Fruit fly (Drosophila melanogaster) whole organism, pupa: ENCODE measurements around the gene Polr1B.

Source experiments
- CG10348 ChIP-seq: fragments of 200-800 bp; sonication (Bioruptor generic); IDR thresholded peaks from 2 replicates; pipeline ENCODE4 v1.3.6; 2022; ENCODE audit warnings: missing biosample characterization, missing genetic modification characterization
- CG13204 ChIP-seq: fragments of 200-800 bp; sonication (Bioruptor generic); optimal IDR thresholded peaks from 2 replicates; lab custom pipeline; 2018; ENCODE audit warnings: missing biosample characterization, mild to moderate bottlenecking, missing genetic modification characterization, moderate library complexity
- CG14655 ChIP-seq: fragments of 200-800 bp; sonication (Bioruptor generic); optimal IDR thresholded peaks from 3 replicates; lab custom pipeline; 2017; ENCODE audit warnings: mild to moderate bottlenecking, missing biosample characterization, missing genetic modification reagents, missing genetic modification characterization
- CG34367 ChIP-seq: fragments of 200-800 bp; sonication (Bioruptor generic); optimal IDR thresholded peaks from 2 replicates; lab custom pipeline; 2018; ENCODE audit warnings: missing biosample characterization, mild to moderate bottlenecking, missing genetic modification characterization
- CG8159 ChIP-seq: fragments of 200-800 bp; sonication (Bioruptor generic); optimal IDR thresholded peaks from 3 replicates; lab custom pipeline; 2018; ENCODE audit warnings: missing biosample characterization, mild to moderate bottlenecking, missing genetic modification characterization, moderate library complexity
- CG8301 ChIP-seq: fragments of 200-800 bp; sonication (Bioruptor generic); optimal IDR thresholded peaks from 2 replicates; lab custom pipeline; 2018; ENCODE audit warnings: missing biosample characterization, mild to moderate bottlenecking, missing genetic modification characterization
- Pif1A ChIP-seq: fragments of 200-800 bp; sonication (Bioruptor generic); optimal IDR thresholded peaks from 3 replicates; lab custom pipeline; 2016; ENCODE audit warnings: missing biosample characterization, missing genetic modification characterization
- Pif1B ChIP-seq: fragments of 200-800 bp; sonication (Bioruptor generic); optimal IDR thresholded peaks from 3 replicates; lab custom pipeline; 2016; ENCODE audit warnings: missing biosample characterization, missing genetic modification characterization
- gl ChIP-seq: fragments of 200-800 bp; sonication (Bioruptor generic); optimal IDR thresholded peaks from 2 replicates; lab custom pipeline; 2018; ENCODE audit warnings: missing biosample characterization, mild to moderate bottlenecking, missing genetic modification characterization
- rn ChIP-seq: fragments of 200-800 bp; sonication (Bioruptor generic); IDR thresholded peaks from 2 replicates; pipeline ENCODE4 v1.3.6; 2022; ENCODE audit warnings: missing biosample characterization, missing genetic modification characterization

DNA sequence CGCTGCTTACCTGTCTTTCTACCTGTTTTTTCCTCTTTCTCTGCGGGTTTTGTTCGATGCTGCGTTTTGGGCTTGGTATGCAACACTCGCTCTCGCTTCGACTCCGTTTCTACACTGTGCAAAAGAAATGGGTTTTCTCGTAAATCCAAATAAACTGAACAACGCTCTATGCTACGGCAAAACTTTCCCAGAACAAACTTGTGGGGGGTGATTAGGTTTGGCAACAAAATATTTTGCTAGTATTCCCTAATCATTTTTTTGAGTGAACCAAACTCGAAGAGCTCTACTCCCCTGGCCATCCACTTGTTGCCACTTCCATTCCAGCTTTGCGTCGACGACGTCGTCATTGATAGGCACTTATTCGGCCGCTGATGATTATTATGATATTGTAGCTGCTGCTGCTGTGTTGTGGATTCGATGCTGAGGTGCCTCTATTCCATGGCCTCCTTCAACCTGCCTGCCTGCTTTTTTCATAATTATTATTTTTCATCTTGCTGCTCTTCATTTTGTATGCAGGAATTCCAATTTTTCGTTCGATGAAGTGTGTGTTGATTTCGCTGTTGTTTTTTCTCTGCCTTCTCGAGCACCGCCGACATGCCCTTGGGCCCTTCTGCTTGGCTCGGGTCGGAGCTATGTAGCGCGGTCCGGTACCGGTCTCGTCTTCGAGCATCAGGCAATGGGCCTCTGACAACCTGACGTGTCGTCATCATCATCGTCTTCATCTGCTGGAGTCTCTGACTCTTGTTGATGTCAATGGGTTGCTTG is 38.0 kb downstream of the Polr1B start:
- peak; percentile 98 for TF ChIP-seq Pif1A
- TF ChIP-seq CG8301: peak; percentile 92
- TF ChIP-seq CG13204 (GFP tag; lab: Kevin White, UChicago): peak; percentile 89
- peak; percentile 95 for TF ChIP-seq CG8159 (tag; lab: Kevin White, UChicago)
- 0 out of 2 replicates have a peak, but pooled peaks have one; percentile 36 for TF ChIP-seq CG10348 (GFP tag; lab: Robert Waterston, UW)
- peak; percentile 95 for TF ChIP-seq CG34367 (tag; lab: Kevin White, UChicago)
- TF ChIP-seq rn: peak; percentile 90
- peak; percentile 97 for TF ChIP-seq Pif1B
- peak; percentile 93 for TF ChIP-seq CG14655 (GFP tag; lab: Kevin White, UChicago)
- TF ChIP-seq gl (tag; lab: Kevin White, UChicago): peak; percentile 93
